Worm (Caenorhabditis elegans): ENCODE measurements around the gene ZK686.2.

ZK686.2 gene

DNA sequence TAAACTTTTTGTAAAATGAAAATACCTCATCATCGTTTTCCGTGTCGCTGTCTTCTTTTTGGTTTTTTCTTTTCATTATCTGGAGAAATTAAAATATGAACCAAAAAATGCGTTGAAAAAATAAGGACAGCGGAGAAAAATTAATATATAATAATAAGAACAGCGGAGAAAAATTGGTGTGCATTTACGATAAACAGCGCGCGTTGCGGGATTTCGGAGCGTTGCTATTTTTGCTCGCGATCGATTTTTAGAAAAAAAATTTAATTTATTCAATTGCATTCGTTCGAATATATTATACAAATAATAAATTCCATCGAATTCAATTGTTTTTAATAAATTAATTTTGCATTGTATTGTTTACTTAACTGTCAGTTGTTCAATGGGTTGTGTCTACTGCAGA, at the start of gene ZK686.2:
Gene ZK686.2, minus strand, starts transcription at position 79 of the 400 bp plus-strand sequence.
- TF ChIP-seq pes-1 (GFP tag; IDR thresholded peaks at IDR 0.05): no peak
- TF ChIP-seq B0310.2 (tag; optimal IDR thresholded peaks at IDR 0.05): no peak

- TF ChIP-seq aly-1 (tag; optimal IDR thresholded peaks at IDR 0.05): no peak
- TF ChIP-seq ets-7 (tag; optimal IDR thresholded peaks at IDR 0.05): no peak
- no peak for TF ChIP-seq ceh-13 (GFP tag; optimal IDR thresholded peaks at IDR 0.05)
- TF ChIP-seq F13C5.2 (tag; optimal IDR thresholded peaks at IDR 0.05): no peak
- TF ChIP-seq hnd-1 (tag; optimal IDR thresholded peaks at IDR 0.05): no peak
- TF ChIP-seq B0310.2 (tag; optimal IDR thresholded peaks at IDR 0.05): no peak
- no peak for TF ChIP-seq sea-1 (GFP tag; conservative IDR thresholded peaks at IDR 0.05)
- no peak for TF ChIP-seq tra-4 (tag; optimal IDR thresholded peaks at IDR 0.05)
- no peak for TF ChIP-seq flt-1 (GFP tag; IDR thresholded peaks at IDR 0.05)
- TF ChIP-seq scrt-1 (GFP tag; IDR thresholded peaks at IDR 0.05): no peak
- no peak for TF ChIP-seq tbx-37 (GFP tag; conservative IDR thresholded peaks at IDR 0.05)
- TF ChIP-seq hmg-4 (GFP tag; optimal IDR thresholded peaks at IDR 0.05): no peak
- no peak for TF ChIP-seq ceh-36 (tag; optimal IDR thresholded peaks at IDR 0.05)
- no peak for TF ChIP-seq pes-1 (GFP tag; IDR thresholded peaks at IDR 0.05)
- no peak for TF ChIP-seq hmbx-1 (tag; optimal IDR thresholded peaks at IDR 0.05)
- no peak for TF ChIP-seq tbx-11 (GFP tag; IDR thresholded peaks at IDR 0.05)
- TF ChIP-seq ama-1 (optimal IDR thresholded peaks at IDR 0.05): no peak
Observed at ce11 chrIII:7815056-7815366, 49.2 kb upstream of the ZK686.2 start.

ce11 chrIII:7814159-7815055, 48.6 kb upstream of the ZK686.2 start, which contains the start of gene egl-5:
TSS of gene egl-5 (plus strand) at chrIII:7814374.
- TF ChIP-seq ceh-36 (tag; optimal IDR thresholded peaks at IDR 0.05) (no peak), sea-1 (GFP tag; conservative IDR thresholded peaks at IDR 0.05) (no peak), tbx-11 (GFP tag; IDR thresholded peaks at IDR 0.05) (no peak)

DNA sequence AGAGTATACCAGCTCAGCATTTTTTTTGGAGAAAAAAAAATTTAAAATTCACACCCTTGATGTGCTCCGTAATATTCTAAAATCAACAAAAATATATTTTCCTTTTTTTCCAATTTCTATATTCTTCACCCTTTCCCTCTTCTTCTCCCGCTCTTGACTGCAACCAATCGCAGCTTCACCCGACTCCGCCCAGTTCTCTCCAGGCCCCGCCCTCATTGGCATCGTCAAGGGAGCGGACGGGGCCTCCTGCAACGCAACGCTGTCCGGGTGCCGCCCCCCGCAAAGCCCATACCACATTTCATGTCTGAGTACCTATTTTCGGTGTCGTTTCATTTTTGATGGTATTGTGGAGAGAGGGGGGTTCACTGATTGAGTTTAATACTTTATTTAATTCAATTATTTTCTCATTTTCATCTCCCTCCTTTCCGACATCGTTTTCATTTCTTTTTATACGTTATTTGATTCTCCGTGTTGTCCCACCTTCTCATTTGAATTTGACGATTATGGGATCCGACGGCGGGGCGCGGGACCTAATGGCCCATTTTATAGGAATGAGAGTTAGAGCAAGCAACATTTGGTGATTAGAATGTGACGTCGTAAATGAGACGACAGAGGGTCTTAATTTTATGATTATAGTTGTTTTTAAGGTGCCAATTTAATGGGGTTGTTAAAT, 46.5 kb upstream of the ZK686.2 start:
- TF ChIP-seq flt-1 (GFP tag; IDR thresholded peaks at IDR 0.05) (no peak), ets-7 (tag; optimal IDR thresholded peaks at IDR 0.05) (no peak), hmbx-1 (tag; optimal IDR thresholded peaks at IDR 0.05) (no peak), pes-1 (GFP tag; IDR thresholded peaks at IDR 0.05) (no peak), sea-1 (GFP tag; conservative IDR thresholded peaks at IDR 0.05) (no peak), tra-4 (tag; optimal IDR thresholded peaks at IDR 0.05) (no peak), ceh-36 (tag; optimal IDR thresholded peaks at IDR 0.05) (no peak)

ce11 chrIII:7809033-7809432, 43.2 kb upstream of the ZK686.2 start:
- TF ChIP-seq pes-1 (GFP tag; IDR thresholded peaks at IDR 0.05): no peak
- TF ChIP-seq aly-1 (tag; optimal IDR thresholded peaks at IDR 0.05): no peak
- TF ChIP-seq flt-1 (GFP tag; IDR thresholded peaks at IDR 0.05): no peak
- TF ChIP-seq hmbx-1 (tag; optimal IDR thresholded peaks at IDR 0.05): no peak
- no peak for TF ChIP-seq scrt-1 (GFP tag; IDR thresholded peaks at IDR 0.05)
- TF ChIP-seq ceh-13 (GFP tag; optimal IDR thresholded peaks at IDR 0.05): no peak
- TF ChIP-seq tbx-37 (GFP tag; conservative IDR thresholded peaks at IDR 0.05): no peak
- TF ChIP-seq ets-7 (tag; optimal IDR thresholded peaks at IDR 0.05): no peak
- TF ChIP-seq hmg-4 (GFP tag; optimal IDR thresholded peaks at IDR 0.05): no peak
- no peak for TF ChIP-seq tbx-11 (GFP tag; IDR thresholded peaks at IDR 0.05)
- no peak for TF ChIP-seq ama-1 (optimal IDR thresholded peaks at IDR 0.05)
- no peak for TF ChIP-seq tra-4 (tag; optimal IDR thresholded peaks at IDR 0.05)
- no peak for TF ChIP-seq F13C5.2 (tag; optimal IDR thresholded peaks at IDR 0.05)

- TF ChIP-seq pes-1 (GFP tag; IDR thresholded peaks at IDR 0.05): no peak
- TF ChIP-seq B0310.2 (tag; optimal IDR thresholded peaks at IDR 0.05): no peak
- no peak for TF ChIP-seq hmg-4 (GFP tag; optimal IDR thresholded peaks at IDR 0.05)
- no peak for TF ChIP-seq tbx-37 (GFP tag; conservative IDR thresholded peaks at IDR 0.05)
- TF ChIP-seq aly-1 (tag; optimal IDR thresholded peaks at IDR 0.05): no peak
- no peak for TF ChIP-seq scrt-1 (GFP tag; IDR thresholded peaks at IDR 0.05)
- no peak for TF ChIP-seq sea-1 (GFP tag; conservative IDR thresholded peaks at IDR 0.05)
- no peak for TF ChIP-seq ceh-36 (tag; optimal IDR thresholded peaks at IDR 0.05)
- TF ChIP-seq F13C5.2 (tag; optimal IDR thresholded peaks at IDR 0.05): no peak
- no peak for TF ChIP-seq tbx-11 (GFP tag; IDR thresholded peaks at IDR 0.05)
Observed at ce11 chrIII:7806947-7807346, 41.1 kb upstream of the ZK686.2 start.

ce11 chrIII:7805253-7805652, 39.4 kb upstream of the ZK686.2 start:
- TF ChIP-seq F13C5.2 (tag; optimal IDR thresholded peaks at IDR 0.05): no peak
- TF ChIP-seq flt-1 (GFP tag; IDR thresholded peaks at IDR 0.05): no peak
- no peak for TF ChIP-seq hmbx-1 (tag; optimal IDR thresholded peaks at IDR 0.05)
- TF ChIP-seq tra-4 (tag; optimal IDR thresholded peaks at IDR 0.05): no peak
- TF ChIP-seq sea-1 (GFP tag; conservative IDR thresholded peaks at IDR 0.05): no peak
- no peak for TF ChIP-seq ama-1 (optimal IDR thresholded peaks at IDR 0.05)
- no peak for TF ChIP-seq aly-1 (tag; optimal IDR thresholded peaks at IDR 0.05)
- TF ChIP-seq hmg-4 (GFP tag; optimal IDR thresholded peaks at IDR 0.05): no peak
- no peak for TF ChIP-seq tbx-11 (GFP tag; IDR thresholded peaks at IDR 0.05)
- no peak for TF ChIP-seq ceh-13 (GFP tag; optimal IDR thresholded peaks at IDR 0.05)
- TF ChIP-seq ets-7 (tag; optimal IDR thresholded peaks at IDR 0.05): no peak
- TF ChIP-seq hnd-1 (tag; optimal IDR thresholded peaks at IDR 0.05): no peak
- TF ChIP-seq B0310.2 (tag; optimal IDR thresholded peaks at IDR 0.05): no peak
- no peak for TF ChIP-seq pes-1 (GFP tag; IDR thresholded peaks at IDR 0.05)
- no peak for TF ChIP-seq tbx-37 (GFP tag; conservative IDR thresholded peaks at IDR 0.05)

Data from whole organism, early embryonic.